Worm (Caenorhabditis elegans) whole organism, late embryonic: Measurements from ENCODE around the gene F28A10.13.

Experiments used
- C08G9.2 ChIP-seq: sonication (generic microtip); optimal IDR thresholded peaks from 2 replicates; lab custom pipeline; 2016; ENCODE audit warnings: mild to moderate bottlenecking, missing genetic modification characterization, moderate library complexity, missing compliant biosample characterization
- ahr-1 ChIP-seq: sonication (generic microtip); optimal IDR thresholded peaks from 2 replicates; lab custom pipeline; 2016; ENCODE audit warnings: missing genetic modification characterization, missing compliant biosample characterization
- ama-1 ChIP-seq: fragments of 150-350 bp; optimal IDR thresholded peaks from 2 replicates; lab custom pipeline; 2014
- elt-2 ChIP-seq: sonication (generic microtip); optimal IDR thresholded peaks from 2 replicates; lab custom pipeline; 2016; ENCODE audit warnings: missing genetic modification reagents, missing genetic modification characterization, missing compliant biosample characterization
- eyg-1 ChIP-seq: sonication (generic microtip); optimal IDR thresholded peaks from 2 replicates; lab custom pipeline; 2016; ENCODE audit warnings: missing genotype, missing genetic modification characterization, missing compliant biosample characterization
- madf-2 ChIP-seq: sonication (generic microtip); optimal IDR thresholded peaks from 2 replicates; lab custom pipeline; 2017; ENCODE audit warnings: missing genetic modification characterization, missing compliant biosample characterization
- nhr-11 ChIP-seq: fragments of 150-350 bp; optimal IDR thresholded peaks from 2 replicates; lab custom pipeline; 2014; ENCODE audit warnings: missing biosample characterization, missing genetic modification characterization
- pag-3 ChIP-seq: sonication (generic microtip); optimal IDR thresholded peaks from 2 replicates; lab custom pipeline; 2016; ENCODE audit warnings: missing compliant biosample characterization, missing genetic modification characterization, borderline replicate concordance
- pat-9 ChIP-seq: fragments of 200-800 bp; sonication (Bioruptor generic); optimal IDR thresholded peaks from 2 replicates; lab custom pipeline; 2018; ENCODE audit warnings: mild to moderate bottlenecking, missing genetic modification characterization, moderate library complexity, missing compliant biosample characterization
- pax-1 ChIP-seq: fragments of 150-350 bp; optimal IDR thresholded peaks from 2 replicates; lab custom pipeline; 2014; ENCODE audit warnings: missing biosample characterization, missing genetic modification characterization
- pqm-1 ChIP-seq: sonication (generic microtip); optimal IDR thresholded peaks from 2 replicates; lab custom pipeline; 2016; ENCODE audit warnings: missing genetic modification characterization, missing compliant biosample characterization
- sdc-2 ChIP-seq: sonication (generic microtip); optimal IDR thresholded peaks from 2 replicates; lab custom pipeline; 2016; ENCODE audit warnings: missing genotype, missing genetic modification characterization, missing compliant biosample characterization

Gene F28A10.13

ce11 chrII:880666-881226 is 32.1 kb downstream of the F28A10.13 start:
- TF ChIP-seq ama-1 (lab: Kevin White, UChicago) (no peak), pax-1 (tag; lab: Kevin White, UChicago) (no peak), eyg-1 (tag; lab: Kevin White, UChicago) (no peak), madf-2 (no peak), ahr-1 (tag; lab: Kevin White, UChicago) (no peak), nhr-11 (tag; lab: Kevin White, UChicago) (no peak), sdc-2 (tag; lab: Kevin White, UChicago) (no peak), pqm-1 (no peak), C08G9.2 (tag; lab: Kevin White, UChicago) (no peak)
- TF ChIP-seq, all 69 proteins: peak for 0

ce11 chrII:884204-884603 is 35.6 kb downstream of the F28A10.13 start:
- TF ChIP-seq pat-9 (no peak), elt-2 (tag; lab: Kevin White, UChicago) (peak; percentile 1)

ce11 chrII:888024-888423 is 39.4 kb downstream of the F28A10.13 start, which contains the start of gene T07D3.4:
Gene T07D3.4, plus strand, starts transcription at chrII:888309.
- TF ChIP-seq elt-2 (tag; lab: Kevin White, UChicago) (peak; percentile 69), pag-3 (tag; lab: Kevin White, UChicago) (no peak), ahr-1 (tag; lab: Kevin White, UChicago) (no peak)
- TF ChIP-seq, all 69 proteins: peak for 1
